Worm (Caenorhabditis elegans): Measurements from ENCODE around the gene C29E4.12.

- TF ChIP-seq him-1 (tag; optimal IDR thresholded peaks at IDR 0.05) (no peak), W03F9.2 (tag; optimal IDR thresholded peaks at IDR 0.05) (no peak)
These were observed 28.2 kb downstream of the C29E4.12 start, which contains the start of the genes F54H12.8 and F54H12.7 for ce11 chrIII:7969121-7969520.

All from whole organism, L4/young adult.